Worm (Caenorhabditis elegans): ENCODE results near the gene igdb-3.

- no peak for TF ChIP-seq nhr-12 (tag; optimal IDR thresholded peaks at IDR 0.05)
- no peak for TF ChIP-seq hlh-4 (tag; optimal IDR thresholded peaks at IDR 0.05)
- TF ChIP-seq vab-15 (tag; optimal IDR thresholded peaks at IDR 0.05), result no peak
- TF ChIP-seq sox-4 (tag; optimal IDR thresholded peaks at IDR 0.05), result no peak
- TF ChIP-seq snpc-4 (tag; optimal IDR thresholded peaks at IDR 0.05), result no peak
- no peak for TF ChIP-seq jun-1 (tag; optimal IDR thresholded peaks at IDR 0.05)
- TF ChIP-seq zag-1 (tag; optimal IDR thresholded peaks at IDR 0.05), result no peak
Observed at ce11 chrX:6391491-6391890, 6.2 kb downstream of the igdb-3 start, which contains the start of gene igcm-2.
